Worm (Caenorhabditis elegans): ENCODE data around the gene sre-38.
"Not testable (repeated sequence)": the region's sequence is repeated elsewhere in the genome, so short reads cannot be mapped to it uniquely, and the experiment has no call there.

The sre-38 gene

ce11 chrII:12432356-12432755, 25.0 kb upstream of the sre-38 start, which contains the start of gene dct-12:
TSS of gene dct-12 (minus strand) at chrII:12432456.
- no peak for TF ChIP-seq sma-9 (GFP tag; optimal IDR thresholded peaks at IDR 0.05)
- TF ChIP-seq sma-9 (tag; optimal IDR thresholded peaks at IDR 0.05), result no peak
- no peak for TF ChIP-seq egl-27 (tag; optimal IDR thresholded peaks at IDR 0.05)
- no peak for TF ChIP-seq mdl-1 (tag; optimal IDR thresholded peaks at IDR 0.05)
- TF ChIP-seq ceh-82 (tag; optimal IDR thresholded peaks at IDR 0.05), result no peak
- TF ChIP-seq nhr-11 (tag; optimal IDR thresholded peaks at IDR 0.05), result no peak
- TF ChIP-seq peb-1 (tag; optimal IDR thresholded peaks at IDR 0.05), result no peak
- TF ChIP-seq lin-13 (GFP tag; optimal IDR thresholded peaks at IDR 0.05), result no peak
- TF ChIP-seq nhr-129 (tag; optimal IDR thresholded peaks at IDR 0.05), result no peak
- no peak for TF ChIP-seq mbf-1 (tag; optimal IDR thresholded peaks at IDR 0.05)
- TF ChIP-seq ZK546.5 (tag; optimal IDR thresholded peaks at IDR 0.05), result no peak

ce11 chrII:12435202-12435872, 22.0 kb upstream of the sre-38 start:
- no peak for TF ChIP-seq nhr-23 (tag; optimal IDR thresholded peaks at IDR 0.05)
- TF ChIP-seq nhr-237 (tag; optimal IDR thresholded peaks at IDR 0.05), result no peak
- no peak for TF ChIP-seq alr-1 (tag; optimal IDR thresholded peaks at IDR 0.05)
- no peak for TF ChIP-seq sma-3 (GFP tag; optimal IDR thresholded peaks at IDR 0.05)

ce11 chrII:12436717-12437116, 20.7 kb upstream of the sre-38 start:
- no peak for TF ChIP-seq ZK546.5 (tag; optimal IDR thresholded peaks at IDR 0.05)

- TF ChIP-seq crh-2 (tag; optimal IDR thresholded peaks at IDR 0.05) (no peak), ztf-11 (tag; optimal IDR thresholded peaks at IDR 0.05) (no peak), alr-1 (tag; optimal IDR thresholded peaks at IDR 0.05) (no peak), lin-13 (GFP tag; optimal IDR thresholded peaks at IDR 0.05) (no peak), skn-1 (tag; optimal IDR thresholded peaks at IDR 0.05) (no peak), mbf-1 (tag; optimal IDR thresholded peaks at IDR 0.05) (no peak), unc-62 (GFP tag; optimal IDR thresholded peaks at IDR 0.05) (no peak), lsy-2 (tag; optimal IDR thresholded peaks at IDR 0.05) (no peak), dmd-4 (tag; optimal IDR thresholded peaks at IDR 0.05) (no peak), ama-1 (optimal IDR thresholded peaks at IDR 0.05) (no peak), mab-5 (tag; optimal IDR thresholded peaks at IDR 0.05) (no peak), Y55F3AM.14 (GFP tag; optimal IDR thresholded peaks at IDR 0.05) (no peak)
These were observed 18.9 kb upstream of the sre-38 start, which contains the start of gene Y57A10C.9 for ce11 chrII:12438441-12438840. TSS of gene Y57A10C.9 (minus strand) at chrII:12438541.

ce11 chrII:12441164-12441563, 16.2 kb upstream of the sre-38 start, which contains the start of gene Y57A10C.10:
TSS of gene Y57A10C.10 (minus strand) at chrII:12441264.
- TF ChIP-seq mdl-1, lin-11, lsy-2 (tag; optimal IDR thresholded peaks at IDR 0.05): not testable (repeated sequence)

- TF ChIP-seq ztf-1 (GFP tag; conservative IDR thresholded peaks at IDR 0.05) (no peak), elt-3 (tag; optimal IDR thresholded peaks at IDR 0.05) (no peak), unc-39 (tag; optimal IDR thresholded peaks at IDR 0.05) (no peak), sma-3 (GFP tag; optimal IDR thresholded peaks at IDR 0.05) (no peak), nhr-21 (tag; optimal IDR thresholded peaks at IDR 0.05) (no peak), C34F6.9 (tag; optimal IDR thresholded peaks at IDR 0.05) (no peak)
These were observed 12.5 kb upstream of the sre-38 start, which contains the start of the genes W05H5.1 and pitr-6 for ce11 chrII:12444679-12445376. TSS of gene W05H5.1 (minus strand) at chrII:12444779. TSS of gene pitr-6 (plus strand) at chrII:12445326.

ce11 chrII:12448241-12448640, 9.1 kb upstream of the sre-38 start, which contains the start of gene srh-27:
TSS of gene srh-27 (plus strand) at chrII:12448541.
- no peak for TF ChIP-seq unc-55 (GFP tag; optimal IDR thresholded peaks at IDR 0.05)
- no peak for TF ChIP-seq mbf-1 (tag; optimal IDR thresholded peaks at IDR 0.05)
- no peak for TF ChIP-seq nhr-77 (tag; optimal IDR thresholded peaks at IDR 0.05)
- TF ChIP-seq unc-62 (GFP tag; optimal IDR thresholded peaks at IDR 0.05), result no peak
- TF ChIP-seq C34F6.9 (tag; optimal IDR thresholded peaks at IDR 0.05), result no peak
- TF ChIP-seq nhr-23 (tag; optimal IDR thresholded peaks at IDR 0.05), result no peak
- no peak for TF ChIP-seq unc-39 (tag; optimal IDR thresholded peaks at IDR 0.05)
- TF ChIP-seq peb-1 (tag; optimal IDR thresholded peaks at IDR 0.05), result no peak
- TF ChIP-seq lsy-2 (tag; optimal IDR thresholded peaks at IDR 0.05), result no peak
- no peak for TF ChIP-seq elt-3 (tag; optimal IDR thresholded peaks at IDR 0.05)
- TF ChIP-seq nhr-21 (tag; optimal IDR thresholded peaks at IDR 0.05), result no peak

Data from whole organism, L2 larva.